Worm (Caenorhabditis elegans) whole organism, L4 larva: ENCODE results near the gene ttr-45.

ENCODE experiments used
- F10B5.3 ChIP-seq: sonication (generic microtip); optimal IDR thresholded peaks from 2 replicates; lab custom pipeline; 2016; ENCODE audit warnings: mild to moderate bottlenecking, missing genetic modification characterization, missing compliant biosample characterization
- F37D6.2 ChIP-seq: sonication (generic microtip); optimal IDR thresholded peaks from 2 replicates; lab custom pipeline; 2016; ENCODE audit warnings: mild to moderate bottlenecking, missing genetic modification characterization, missing compliant biosample characterization
- F44E2.7 ChIP-seq: fragments of 200-800 bp; sonication (Bioruptor generic); IDR thresholded peaks from 2 replicates; pipeline ENCODE4 v2.1.2; 2022; ENCODE audit warnings: missing genetic modification characterization, missing compliant biosample characterization
- T20F7.1 ChIP-seq: fragments of 200-800 bp; sonication (Bioruptor generic); optimal IDR thresholded peaks from 2 replicates; lab custom pipeline; 2018; ENCODE audit warnings: mild to moderate bottlenecking, missing genetic modification characterization, missing compliant biosample characterization
- ZK546.5 ChIP-seq, 2 experiments: sonication (generic microtip); optimal IDR thresholded peaks; 2 replicates each; lab custom pipeline; 2017; ENCODE audit warnings: missing biosample characterization in 2 of 2, missing genetic modification characterization in 2 of 2
- aly-2 ChIP-seq: sonication (generic microtip); optimal IDR thresholded peaks from 2 replicates; lab custom pipeline; 2018; ENCODE audit warnings: missing biosample characterization, missing genetic modification characterization
- arid-1 ChIP-seq: fragments of 200-800 bp; sonication (Bioruptor generic); conservative IDR thresholded peaks from 2 replicates; pipeline ENCODE4 v1.3.6; 2022; ENCODE audit warnings: missing genetic modification reagents, missing genetic modification characterization, missing compliant biosample characterization
- cey-2 ChIP-seq: sonication (generic microtip); optimal IDR thresholded peaks from 3 replicates; lab custom pipeline; 2017; ENCODE audit warnings: missing genetic modification characterization, mild to moderate bottlenecking, missing compliant biosample characterization, antibody characterized with exemption, borderline replicate concordance; ENCODE audit not compliant: insufficient read depth
- daf-12 ChIP-seq: fragments of 150-350 bp; optimal IDR thresholded peaks from 2 replicates; lab custom pipeline; 2014; ENCODE audit warnings: missing biosample characterization, missing genetic modification reagents, missing genetic modification characterization
- daf-19 ChIP-seq: fragments of 200-800 bp; sonication (Bioruptor generic); conservative IDR thresholded peaks from 2 replicates; pipeline ENCODE4 v1.3.6; 2022; ENCODE audit warnings: missing genetic modification characterization, missing compliant biosample characterization
- daf-8 ChIP-seq: fragments of 200-800 bp; sonication (Bioruptor generic); IDR thresholded peaks from 2 replicates; pipeline ENCODE4 v1.3.6; 2022; ENCODE audit warnings: missing genetic modification characterization, missing compliant biosample characterization
- dmd-6 ChIP-seq: fragments of 200-800 bp; sonication (Bioruptor generic); IDR thresholded peaks from 2 replicates; pipeline ENCODE4 v1.3.6; 2022; ENCODE audit warnings: missing genetic modification reagents, missing genetic modification characterization, missing compliant biosample characterization
- dmd-8 ChIP-seq: fragments of 200-800 bp; sonication (Bioruptor generic); IDR thresholded peaks from 2 replicates; pipeline ENCODE4 v1.3.6; 2022; ENCODE audit warnings: missing genetic modification characterization, missing compliant biosample characterization
- dmd-9 ChIP-seq: fragments of 200-800 bp; sonication (Bioruptor generic); IDR thresholded peaks from 2 replicates; pipeline ENCODE4 v1.3.6; 2022; ENCODE audit warnings: missing genetic modification reagents, missing genetic modification characterization, missing compliant biosample characterization
- hlh-11 ChIP-seq: fragments of 200-800 bp; sonication (Bioruptor generic); optimal IDR thresholded peaks from 2 replicates; lab custom pipeline; 2018; ENCODE audit warnings: mild to moderate bottlenecking, missing genetic modification characterization, missing compliant biosample characterization
- hmg-1.1 ChIP-seq: fragments of 200-800 bp; sonication (Bioruptor generic); IDR thresholded peaks from 2 replicates; pipeline ENCODE4 v1.3.6; 2022; ENCODE audit warnings: missing genetic modification reagents, missing genetic modification characterization, missing compliant biosample characterization
- lim-7 ChIP-seq: fragments of 200-800 bp; sonication (Bioruptor generic); IDR thresholded peaks from 2 replicates; pipeline ENCODE4 v1.3.6; 2022; ENCODE audit warnings: missing genetic modification characterization, missing compliant biosample characterization
- lin-13 ChIP-seq: fragments of 150-350 bp; optimal IDR thresholded peaks from 2 replicates; lab custom pipeline; 2014; ENCODE audit warnings: missing biosample characterization, missing genetic modification reagents, missing genetic modification characterization
- lin-39 ChIP-seq: fragments of 150-350 bp; optimal IDR thresholded peaks from 2 replicates; lab custom pipeline; 2014; ENCODE audit warnings: missing biosample characterization, missing genetic modification reagents, missing genetic modification characterization
- lsy-2 ChIP-seq, 2 experiments: fragments of 150-350 bp in 1 of 2; sonication (generic microtip) in 1 of 2; optimal IDR thresholded peaks; 2 replicates each; lab custom pipeline; 2014 to 2017; ENCODE audit warnings: missing biosample characterization in 2 of 2, missing genetic modification characterization in 2 of 2
- madf-5 ChIP-seq, 2 experiments: fragments of 200-800 bp; sonication (Bioruptor generic); IDR thresholded peaks; 2 replicates each; pipeline ENCODE4 v1.3.6; 2022; ENCODE audit warnings: missing compliant biosample characterization in 2 of 2, missing genetic modification characterization in 2 of 2
- mes-2 ChIP-seq: sonication (generic microtip); optimal IDR thresholded peaks from 2 replicates; lab custom pipeline; 2016; ENCODE audit warnings: missing genotype, mild to moderate bottlenecking, missing genetic modification characterization, missing compliant biosample characterization; ENCODE audit not compliant: poor library complexity, severe bottlenecking
- nhr-11 ChIP-seq: fragments of 150-350 bp; optimal IDR thresholded peaks from 2 replicates; lab custom pipeline; 2014; ENCODE audit warnings: missing biosample characterization, missing genetic modification characterization
- nhr-28 ChIP-seq: fragments of 150-350 bp; optimal IDR thresholded peaks from 2 replicates; lab custom pipeline; 2014; ENCODE audit warnings: missing biosample characterization, missing genetic modification characterization
- nhr-42 ChIP-seq: fragments of 200-800 bp; sonication (Bioruptor generic); IDR thresholded peaks from 2 replicates; pipeline ENCODE4 v1.3.6; 2022; ENCODE audit warnings: missing genetic modification characterization, missing compliant biosample characterization
- nhr-6 ChIP-seq: fragments of 150-350 bp; optimal IDR thresholded peaks from 2 replicates; lab custom pipeline; 2014; ENCODE audit warnings: missing biosample characterization, missing genetic modification characterization
- nhr-76 ChIP-seq: fragments of 150-350 bp; optimal IDR thresholded peaks from 2 replicates; lab custom pipeline; 2014; ENCODE audit warnings: missing biosample characterization, missing genetic modification characterization
- skn-1 ChIP-seq: fragments of 150-350 bp; optimal IDR thresholded peaks from 2 replicates; lab custom pipeline; 2014; ENCODE audit warnings: missing biosample characterization, missing genetic modification characterization
- snpc-4 ChIP-seq: fragments of 150-350 bp; optimal IDR thresholded peaks from 2 replicates; lab custom pipeline; 2014; ENCODE audit warnings: missing biosample characterization, missing genetic modification characterization
- tag-97 ChIP-seq: fragments of 200-800 bp; sonication (Bioruptor generic); IDR thresholded peaks from 2 replicates; pipeline ENCODE4 v1.3.6; 2022; ENCODE audit warnings: missing genetic modification characterization, missing compliant biosample characterization
- tra-1 ChIP-seq: fragments of 200-800 bp; sonication (Bioruptor generic); IDR thresholded peaks from 2 replicates; pipeline ENCODE4 v1.3.6; 2022; ENCODE audit warnings: missing genetic modification reagents, missing genetic modification characterization, missing compliant biosample characterization
- unc-130 ChIP-seq: sonication (generic microtip); optimal IDR thresholded peaks from 2 replicates; lab custom pipeline; 2016; ENCODE audit warnings: missing genetic modification reagents, missing genetic modification characterization, missing compliant biosample characterization
- unc-62 ChIP-seq, 3 experiments: fragments of 150-350 bp in 1 of 3; sonication (generic microtip); optimal IDR thresholded peaks in 2 of 3; peaks in 1 of 3; 1 replicate in 1 of 3; 2 replicates in 2 of 3; lab custom pipeline; 2014 to 2017; ENCODE audit warnings: missing biosample characterization in 3 of 3, missing genetic modification characterization in 3 of 3, missing genetic modification reagents in 3 of 3, missing genotype in 1 of 3
- vab-7 ChIP-seq: fragments of 200-800 bp; sonication (Bioruptor generic); IDR thresholded peaks from 2 replicates; pipeline ENCODE4 v1.3.6; 2022; ENCODE audit warnings: missing genetic modification reagents, missing genetic modification characterization, missing compliant biosample characterization
- zip-2 ChIP-seq: fragments of 150-350 bp; optimal IDR thresholded peaks from 2 replicates; lab custom pipeline; 2014; ENCODE audit warnings: missing biosample characterization, missing genetic modification characterization
- ztf-7 ChIP-seq: fragments of 150-350 bp; optimal IDR thresholded peaks from 2 replicates; lab custom pipeline; 2014; ENCODE audit warnings: missing biosample characterization, missing genetic modification characterization

ttr-45 gene

ce11 chrIV:13300591-13300990 lies 46.6 kb downstream of the ttr-45 start, which contains the start of gene csn-6 (continued):
- TF ChIP-seq snpc-4 (tag; lab: Kevin White, UChicago) (no peak), zip-2 (tag; lab: Kevin White, UChicago) (no peak), aly-2 (tag; lab: Kevin White, UChicago) (no peak), daf-12 (tag; lab: Kevin White, UChicago) (no peak)

ce11 chrIV:13303442-13303841 lies 49.4 kb downstream of the ttr-45 start, which contains the start of gene Y67H2A.7:
Gene Y67H2A.7 (plus strand): TSS chrIV:13303742.
- TF ChIP-seq daf-19 (no peak), nhr-76 (no peak), lin-13 (no peak), madf-5 (GFP tag; IDR thresholded peaks at IDR 0.05; lab: Robert Waterston, UW) (no peak), tag-97 (GFP tag; lab: Robert Waterston, UW) (no peak), nhr-28 (tag; lab: Kevin White, UChicago) (no peak), hlh-11 (tag; lab: Kevin White, UChicago) (no peak), ztf-7 (no peak), nhr-11 (tag; lab: Kevin White, UChicago) (no peak), lim-7 (no peak), dmd-6 (GFP tag; lab: Robert Waterston, UW) (no peak), daf-8 (GFP tag; lab: Robert Waterston, UW) (no peak), nhr-42 (GFP tag; lab: Robert Waterston, UW) (no peak), arid-1 (GFP tag; lab: Robert Waterston, UW) (no peak), nhr-6 (no peak), F10B5.3 (tag; lab: Kevin White, UChicago) (no peak), T20F7.1 (GFP tag; lab: Kevin White, UChicago) (no peak), mes-2 (tag; lab: Kevin White, UChicago) (no peak)

ce11 chrIV:13304786-13305185 lies 50.8 kb downstream of the ttr-45 start:
- TF ChIP-seq ZK546.5 (tag; optimal IDR thresholded peaks at IDR 0.05; lab: Kevin White, UChicago) (no peak), lsy-2 (tag; optimal IDR thresholded peaks at IDR 0.05; lab: Kevin White, UChicago) (no peak), F44E2.7 (GFP tag; lab: Robert Waterston, UW) (no peak), skn-1 (tag; lab: Kevin White, UChicago) (no peak), lin-13 (no peak), cey-2 (tag; lab: Kevin White, UChicago) (no peak), vab-7 (GFP tag; lab: Robert Waterston, UW) (no peak), hmg-1.1 (GFP tag; lab: Robert Waterston, UW) (no peak), F37D6.2 (tag; lab: Kevin White, UChicago) (no peak), dmd-9 (GFP tag; lab: Robert Waterston, UW) (no peak), tra-1 (GFP tag; lab: Robert Waterston, UW) (no peak), nhr-42 (GFP tag; lab: Robert Waterston, UW) (no peak), hlh-11 (tag; lab: Kevin White, UChicago) (no peak), dmd-8 (GFP tag; lab: Robert Waterston, UW) (no peak), unc-62 (GFP tag; optimal IDR thresholded peaks at IDR 0.05 in 1 of 2; lab: Kevin White, UChicago) (no peak), unc-62 (tag; optimal IDR thresholded peaks at IDR 0.05; lab: Kevin White, UChicago) (no peak), lin-39 (tag; lab: Kevin White, UChicago) (no peak), unc-130 (GFP tag; lab: Kevin White, UChicago) (no peak)
